Fruit fly (Drosophila melanogaster): ENCODE data around the gene CG13937.

Gene CG13937

dm6 chr3L:1885436-1885835, 2.6 kb upstream of the CG13937 start, which contains the start of gene Tmhs (continued):
- TF ChIP-seq oc (tag; optimal IDR thresholded peaks at IDR 0.05) (peak; percentile 24), rib (GFP tag; IDR thresholded peaks at IDR 0.05) (peak; percentile 65; the same call in 1 of the 2 replicates), CG13894 (tag; optimal IDR thresholded peaks at IDR 0.05) (peak; percentile 10), otp (GFP tag; IDR thresholded peaks at IDR 0.05) (peak; percentile 28; the same call in 1 of the 3 replicates), fu2 (GFP tag; optimal IDR thresholded peaks at IDR 0.05) (no peak), CG42726 (GFP tag; IDR thresholded peaks at IDR 0.05; ENCODE audit: partially characterized antibody) (peak; percentile 14; the same call in 1 of the 2 replicates), MTF-1 (GFP tag; optimal IDR thresholded peaks at IDR 0.05; ENCODE audit: borderline replicate concordance) (peak; percentile 19), abd-A (tag; optimal IDR thresholded peaks at IDR 0.05) (peak; percentile 39), CG12236 (GFP tag; optimal IDR thresholded peaks at IDR 0.05) (no peak), B-H2 (GFP tag; optimal IDR thresholded peaks at IDR 0.05) (no peak), CG2199 (GFP tag; IDR thresholded peaks at IDR 0.05) (peak; percentile 61; the same call in 1 of the 3 replicates), CG34224 (GFP tag; IDR thresholded peaks at IDR 0.05; ENCODE audit: partially characterized antibody) (peak; percentile 33; the same call in 2 of the 3 replicates), trem (tag; optimal IDR thresholded peaks at IDR 0.05) (no peak), CG6791 (GFP tag; IDR thresholded peaks at IDR 0.05; ENCODE audit: partially characterized antibody) (peak; percentile 10; the same call in 1 of the 3 replicates), Sox102F (GFP tag; optimal IDR thresholded peaks at IDR 0.05) (no peak), pan (optimal IDR thresholded peaks at IDR 0.05) (no peak), pan (GFP tag; optimal IDR thresholded peaks at IDR 0.05 in 1 of 2, IDR thresholded peaks at IDR 0.05 in 1 of 2) (peak in 1 of 2 experiments; percentile 28), CG8290 (GFP tag; optimal IDR thresholded peaks at IDR 0.05) (no peak), CG8290 (tag; optimal IDR thresholded peaks at IDR 0.05) (peak in 1 of 2 experiments; percentile 20), CG12071 (GFP tag; optimal IDR thresholded peaks at IDR 0.05) (peak; percentile 20), HLHmδ (GFP tag; optimal IDR thresholded peaks at IDR 0.05) (peak; percentile 71), CG1603 (tag; optimal IDR thresholded peaks at IDR 0.05) (peak; percentile 9), CG1832 (GFP tag; optimal IDR thresholded peaks at IDR 0.05) (peak; percentile 8), nom (GFP tag; optimal IDR thresholded peaks at IDR 0.05) (peak; percentile 9), chinmo (GFP tag; IDR thresholded peaks at IDR 0.05; ENCODE audit: partially characterized antibody) (peak; percentile 68; the same call in 1 of the 4 replicates), CG7963 (GFP tag; IDR thresholded peaks at IDR 0.05; ENCODE audit: partially characterized antibody) (0 out of 3 replicates have a peak, but pooled peaks have one; percentile 39), Drgx (GFP tag; IDR thresholded peaks at IDR 0.05) (0 out of 2 replicates have a peak, but pooled peaks have one; percentile 14), chm (GFP tag; IDR thresholded peaks at IDR 0.05) (no peak; the same call in 1 of the 2 replicates), Jarid2 (GFP tag; optimal IDR thresholded peaks at IDR 0.05) (peak; percentile 74), fd96Cb (tag; optimal IDR thresholded peaks at IDR 0.05) (no peak), HLH3B (GFP tag; IDR thresholded peaks at IDR 0.05) (peak; percentile 37; the same call in 1 of the 2 replicates)

- peak; percentile 16 for TF ChIP-seq HmgZ (tag; optimal IDR thresholded peaks at IDR 0.05)
- peak; percentile 90 to 100 for TF ChIP-seq crp (GFP tag; optimal IDR thresholded peaks at IDR 0.05)
- TF ChIP-seq CG6791 (GFP tag; IDR thresholded peaks at IDR 0.05; ENCODE audit: partially characterized antibody): peak; percentile 68; the same call in 2 of the 3 replicates
- TF ChIP-seq CG2875 (GFP tag; optimal IDR thresholded peaks at IDR 0.05): no peak
- TF ChIP-seq CG31441 (GFP tag; IDR thresholded peaks at IDR 0.05): peak; percentile 34; the same call in 1 of the 2 replicates
- peak; percentile 67; the same call in 2 of the 3 replicates for TF ChIP-seq knrl (GFP tag; IDR thresholded peaks at IDR 0.05; ENCODE audit: partially characterized antibody)
- TF ChIP-seq CG9797 (GFP tag; optimal IDR thresholded peaks at IDR 0.05): peak; percentile 50
- TF ChIP-seq Myb (GFP tag; optimal IDR thresholded peaks at IDR 0.05): no peak
- peak; percentile 32 for TF ChIP-seq CrebB (tag; optimal IDR thresholded peaks at IDR 0.05)
- peak; percentile 12 for TF ChIP-seq stwl (tag; optimal IDR thresholded peaks at IDR 0.05)
- peak; percentile 76 for TF ChIP-seq pzg (GFP tag; optimal IDR thresholded peaks at IDR 0.05)
- TF ChIP-seq CG8388 (GFP tag; optimal IDR thresholded peaks at IDR 0.05): no peak
- no peak for TF ChIP-seq CG3163 (GFP tag; optimal IDR thresholded peaks at IDR 0.05)
- peak; percentile 60 for TF ChIP-seq exex (tag; optimal IDR thresholded peaks at IDR 0.05)
- peak; percentile 63 for TF ChIP-seq ato (GFP tag; IDR thresholded peaks at IDR 0.05; ENCODE audit: partially characterized antibody)
- peak; percentile 55; the same call in 1 of the 2 replicates for TF ChIP-seq CG2129 (GFP tag; IDR thresholded peaks at IDR 0.05; ENCODE audit: partially characterized antibody)
- peak; percentile 86 for TF ChIP-seq Bgb (GFP tag; IDR thresholded peaks at IDR 0.05; ENCODE audit: partially characterized antibody)
- TF ChIP-seq grn (GFP tag; optimal IDR thresholded peaks at IDR 0.05): peak; percentile 59
- no peak for TF ChIP-seq CG8290 (GFP tag; optimal IDR thresholded peaks at IDR 0.05)
- peak in 1 of 2 experiments; percentile 42 for TF ChIP-seq CG8290 (tag; optimal IDR thresholded peaks at IDR 0.05)
Observed at dm6 chr3L:1884652-1885051, 1.8 kb upstream of the CG13937 start, which contains the start of gene Aprt. Gene Aprt (minus strand): TSS chr3L:1885019.

Data from whole organism, embryonic.